Fruit fly (Drosophila melanogaster): ENCODE results near the gene Eig71Ej.

dm6 chr3L:15692794-15693532 lies 32.1 kb upstream of the Eig71Ej start:
- TF ChIP-seq CG8478 (optimal IDR thresholded peaks at IDR 0.05) (no peak), EcR (GFP tag; optimal IDR thresholded peaks at IDR 0.05) (no peak), pan (optimal IDR thresholded peaks at IDR 0.05) (no peak), usp (GFP tag; optimal IDR thresholded peaks at IDR 0.05) (no peak)
